Fruit fly (Drosophila melanogaster) whole organism, embryonic: ENCODE results near the gene neur.
A peak's percentile ranks its signal among the peaks of the same experiment; 100 is the strongest.

Experiments used
- Ada2b ChIP-seq: fragments of 200-800 bp; sonication (Bioruptor generic); IDR thresholded peaks from 2 replicates; pipeline ENCODE4 v1.3.6; 2022; ENCODE audit warnings: missing biosample characterization, missing genetic modification characterization
- CG10366 ChIP-seq: fragments of 200-800 bp; sonication (Bioruptor generic); IDR thresholded peaks from 2 replicates; pipeline ENCODE4 v1.3.6; 2022; ENCODE audit warnings: missing biosample characterization, missing genetic modification characterization
- CG10431 ChIP-seq: fragments of 200-800 bp; sonication (Bioruptor generic); optimal IDR thresholded peaks from 3 replicates; lab custom pipeline; 2018; ENCODE audit warnings: missing biosample characterization, mild to moderate bottlenecking, missing genetic modification characterization
- CG10462 ChIP-seq: fragments of 200-800 bp; sonication (Bioruptor generic); optimal IDR thresholded peaks from 2 replicates; lab custom pipeline; 2016; ENCODE audit warnings: missing biosample characterization, missing genetic modification characterization
- CG10979 ChIP-seq: fragments of 200-800 bp; sonication (Bioruptor generic); optimal IDR thresholded peaks from 2 replicates; lab custom pipeline; 2018; ENCODE audit warnings: missing biosample characterization, mild to moderate bottlenecking, missing genetic modification characterization, moderate library complexity
- CG11696 ChIP-seq: fragments of 200-800 bp; sonication (Bioruptor generic); IDR thresholded peaks from 2 replicates; pipeline ENCODE4 v1.3.6; 2022; ENCODE audit warnings: missing biosample characterization, missing genetic modification characterization
- CG11723 ChIP-seq: fragments of 200-800 bp; sonication (Bioruptor generic); optimal IDR thresholded peaks from 2 replicates; lab custom pipeline; 2017; ENCODE audit warnings: missing biosample characterization, mild to moderate bottlenecking, missing genetic modification characterization
- CG12942 ChIP-seq: fragments of 200-800 bp; sonication (Bioruptor generic); optimal IDR thresholded peaks from 3 replicates; lab custom pipeline; 2016; ENCODE audit warnings: missing biosample characterization, missing genetic modification characterization
- CG13775 ChIP-seq: fragments of 200-800 bp; sonication (Bioruptor generic); optimal IDR thresholded peaks from 3 replicates; lab custom pipeline; 2017; ENCODE audit warnings: missing biosample characterization, mild to moderate bottlenecking, missing genetic modification characterization
- CG15514 ChIP-seq: fragments of 200-800 bp; sonication (Bioruptor generic); optimal IDR thresholded peaks from 3 replicates; lab custom pipeline; 2017; ENCODE audit warnings: missing biosample characterization, missing genetic modification characterization, mild to moderate bottlenecking, moderate library complexity, missing genetic modification reagents
- CG17328 ChIP-seq: fragments of 200-800 bp; sonication (Bioruptor generic); IDR thresholded peaks from 2 replicates; pipeline ENCODE4 v1.3.6; 2022; ENCODE audit warnings: missing biosample characterization, missing genetic modification characterization
- CG17568 ChIP-seq: fragments of 200-800 bp; sonication (Bioruptor generic); optimal IDR thresholded peaks from 2 replicates; lab custom pipeline; 2018; ENCODE audit warnings: missing biosample characterization, mild to moderate bottlenecking, missing genetic modification characterization, moderate library complexity
- CG1792 ChIP-seq: fragments of 200-800 bp; sonication (Bioruptor generic); optimal IDR thresholded peaks from 2 replicates; lab custom pipeline; 2016; ENCODE audit warnings: missing biosample characterization, missing genetic modification characterization
- CG2875 ChIP-seq: fragments of 200-800 bp; sonication (Bioruptor generic); optimal IDR thresholded peaks from 2 replicates; lab custom pipeline; 2017; ENCODE audit warnings: missing biosample characterization, mild to moderate bottlenecking, missing genetic modification characterization, missing genetic modification reagents
- CG30403 ChIP-seq: fragments of 200-800 bp; sonication (Bioruptor generic); optimal IDR thresholded peaks from 3 replicates; lab custom pipeline; 2016; ENCODE audit warnings: missing biosample characterization, missing genetic modification characterization
- CG30431 ChIP-seq: fragments of 200-800 bp; sonication (Bioruptor generic); optimal IDR thresholded peaks from 2 replicates; lab custom pipeline; 2017; ENCODE audit warnings: missing biosample characterization, missing genetic modification characterization
- CG34422 ChIP-seq: fragments of 200-800 bp; sonication (Bioruptor generic); IDR thresholded peaks from 3 replicates; pipeline ENCODE4 v1.3.6; 2022; ENCODE audit warnings: missing biosample characterization, missing genetic modification characterization
- CG3726 ChIP-seq: fragments of 200-800 bp; sonication (Bioruptor generic); IDR thresholded peaks from 3 replicates; pipeline ENCODE4, ENCODE4 v1.3.6; 2022; ENCODE audit warnings: missing biosample characterization, missing genetic modification characterization
- CG3847 ChIP-seq: fragments of 200-800 bp; sonication (Bioruptor generic); IDR thresholded peaks from 2 replicates; pipeline ENCODE4 v1.3.6; 2022; ENCODE audit warnings: missing biosample characterization, missing genetic modification characterization
- CG4617 ChIP-seq: fragments of 200-800 bp; sonication (Bioruptor generic); optimal IDR thresholded peaks from 3 replicates; lab custom pipeline; 2016; ENCODE audit warnings: missing biosample characterization, missing genetic modification characterization, borderline replicate concordance
- CG5245 ChIP-seq: fragments of 200-800 bp; sonication (Bioruptor generic); optimal IDR thresholded peaks from 3 replicates; lab custom pipeline; 2016; ENCODE audit warnings: missing biosample characterization, missing genetic modification characterization
- CG6654 ChIP-seq: fragments of 200-800 bp; sonication (Bioruptor generic); optimal IDR thresholded peaks from 2 replicates; lab custom pipeline; 2017; ENCODE audit warnings: missing biosample characterization, mild to moderate bottlenecking, missing genetic modification characterization
- CG7987 ChIP-seq: fragments of 200-800 bp; sonication (Bioruptor generic); optimal IDR thresholded peaks from 2 replicates; lab custom pipeline; 2018; ENCODE audit warnings: missing biosample characterization, mild to moderate bottlenecking, missing genetic modification characterization, moderate library complexity
- CG8290 ChIP-seq, 3 experiments: fragments of 200-800 bp; sonication (Bioruptor generic); optimal IDR thresholded peaks; 2 replicates each; lab custom pipeline; 2016 to 2019; ENCODE audit warnings: missing biosample characterization in 3 of 3, missing genetic modification characterization in 3 of 3, mild to moderate bottlenecking in 2 of 3, moderate library complexity in 1 of 3
- CG8478 ChIP-seq: fragments of >200 bp; optimal IDR thresholded peaks from 2 replicates; lab custom pipeline; 2018
- Dll ChIP-seq: fragments of 200-800 bp; sonication (Bioruptor generic); IDR thresholded peaks from 4 replicates; pipeline ENCODE4 v1.3.6; 2022; ENCODE audit warnings: missing biosample characterization, missing genetic modification characterization; ENCODE audit not compliant: partially characterized antibody
- Dref ChIP-seq: fragments of 200-800 bp; sonication (Bioruptor generic); IDR thresholded peaks from 2 replicates; pipeline ENCODE4 v1.3.6; 2022; ENCODE audit warnings: missing biosample characterization, missing genetic modification characterization
- HHEX ChIP-seq: fragments of 200-800 bp; sonication (Bioruptor generic); optimal IDR thresholded peaks from 3 replicates; lab custom pipeline; 2017; ENCODE audit warnings: missing biosample characterization, mild to moderate bottlenecking, missing genetic modification characterization, missing genetic modification reagents
- HLH3B ChIP-seq: fragments of 200-800 bp; sonication (Bioruptor generic); IDR thresholded peaks from 2 replicates; pipeline ENCODE4 v1.3.6; 2022; ENCODE audit warnings: missing biosample characterization, missing genetic modification characterization
- Hey ChIP-seq: fragments of 200-800 bp; sonication (Bioruptor generic); optimal IDR thresholded peaks from 3 replicates; lab custom pipeline; 2018; ENCODE audit warnings: missing biosample characterization, mild to moderate bottlenecking, missing genetic modification characterization
- Med ChIP-seq: fragments of 200-800 bp; sonication (Bioruptor generic); peaks from one replicate; lab custom pipeline; 2016; ENCODE audit warnings: missing biosample characterization, missing genetic modification characterization, mild to moderate bottlenecking, inconsistent platforms, moderate library complexity
- Rfx ChIP-seq: fragments of 200-800 bp; sonication (Bioruptor generic); IDR thresholded peaks from 2 replicates; pipeline ENCODE4 v1.3.6; 2022; ENCODE audit warnings: missing biosample characterization, missing genetic modification characterization
- Sry-δ ChIP-seq: fragments of 200-800 bp; sonication (Bioruptor generic); optimal IDR thresholded peaks from 2 replicates; lab custom pipeline; 2016; ENCODE audit warnings: missing biosample characterization, missing genetic modification characterization
- YL-1 ChIP-seq: fragments of 200-800 bp; sonication (Bioruptor generic); optimal IDR thresholded peaks from 3 replicates; lab custom pipeline; 2017; ENCODE audit warnings: missing biosample characterization, mild to moderate bottlenecking, missing genetic modification characterization
- ap ChIP-seq: fragments of 200-800 bp; sonication (Bioruptor generic); IDR thresholded peaks from 2 replicates; pipeline ENCODE4 v1.3.6; 2022; ENCODE audit warnings: missing biosample characterization, missing genetic modification characterization
- ase ChIP-seq: fragments of 200-800 bp; sonication (Bioruptor generic); IDR thresholded peaks from 3 replicates; pipeline ENCODE4 v1.3.6; 2022; ENCODE audit warnings: missing biosample characterization, missing genetic modification characterization
- caup ChIP-seq: fragments of 200-800 bp; sonication (Bioruptor generic); optimal IDR thresholded peaks from 3 replicates; lab custom pipeline; 2017; ENCODE audit warnings: missing biosample characterization, mild to moderate bottlenecking, missing genetic modification characterization, moderate library complexity; ENCODE audit not compliant: severe bottlenecking
- crc ChIP-seq: fragments of 200-800 bp; sonication (Bioruptor generic); optimal IDR thresholded peaks from 2 replicates; lab custom pipeline; 2016; ENCODE audit warnings: missing biosample characterization, missing genetic modification characterization
- dati ChIP-seq: fragments of 200-800 bp; sonication (Bioruptor generic); IDR thresholded peaks from 2 replicates; pipeline ENCODE4 v1.3.6; 2022; ENCODE audit warnings: missing biosample characterization, missing genetic modification characterization
- nerfin-1 ChIP-seq: fragments of 200-800 bp; sonication (Bioruptor generic); optimal IDR thresholded peaks from 3 replicates; lab custom pipeline; 2019; ENCODE audit warnings: missing biosample characterization, mild to moderate bottlenecking, missing genetic modification characterization, moderate library complexity
- onecut ChIP-seq: fragments of 200-800 bp; sonication (Bioruptor generic); IDR thresholded peaks from 2 replicates; pipeline ENCODE4 v1.3.6; 2022; ENCODE audit warnings: missing biosample characterization, missing genetic modification characterization
- peb ChIP-seq: fragments of 200-800 bp; sonication (Bioruptor generic); IDR thresholded peaks from 2 replicates; pipeline ENCODE4 v1.3.6; 2022; ENCODE audit warnings: missing biosample characterization, missing genetic modification characterization
- repo ChIP-seq: fragments of 200-800 bp; sonication (Bioruptor generic); optimal IDR thresholded peaks from 2 replicates; lab custom pipeline; 2016; ENCODE audit warnings: missing biosample characterization, missing genetic modification characterization
- sens ChIP-seq: fragments of 200-800 bp; sonication (Bioruptor generic); peaks from one replicate; lab custom pipeline; 2016; ENCODE audit warnings: missing biosample characterization, missing genetic modification characterization
- so ChIP-seq: fragments of 200-800 bp; sonication (Bioruptor generic); IDR thresholded peaks from 3 replicates; pipeline ENCODE4 v1.3.6; 2022; ENCODE audit warnings: missing biosample characterization, missing genetic modification characterization
- sob ChIP-seq: fragments of 200-800 bp; sonication (Bioruptor generic); IDR thresholded peaks from 2 replicates; pipeline ENCODE4 v1.3.6; 2022; ENCODE audit warnings: missing biosample characterization, missing genetic modification characterization
- tgo ChIP-seq: fragments of 200-800 bp; sonication (Bioruptor generic); IDR thresholded peaks from 3 replicates; pipeline ENCODE4 v1.3.6; 2022; ENCODE audit warnings: missing biosample characterization, missing genetic modification characterization
- trem ChIP-seq: fragments of 200-800 bp; optimal IDR thresholded peaks from 3 replicates; lab custom pipeline; 2019; ENCODE audit warnings: missing biosample characterization, mild to moderate bottlenecking, missing genetic modification characterization, moderate library complexity
- vvl ChIP-seq: fragments of 200-800 bp; sonication (Bioruptor generic); IDR thresholded peaks from 2 replicates; pipeline ENCODE4 v1.3.6; 2022; ENCODE audit warnings: missing biosample characterization, missing genetic modification characterization
- zfh2 ChIP-seq: fragments of 200-800 bp; sonication (Bioruptor generic); optimal IDR thresholded peaks from 2 replicates; lab custom pipeline; 2016; ENCODE audit warnings: missing biosample characterization, missing genetic modification characterization

The neur gene

DNA sequence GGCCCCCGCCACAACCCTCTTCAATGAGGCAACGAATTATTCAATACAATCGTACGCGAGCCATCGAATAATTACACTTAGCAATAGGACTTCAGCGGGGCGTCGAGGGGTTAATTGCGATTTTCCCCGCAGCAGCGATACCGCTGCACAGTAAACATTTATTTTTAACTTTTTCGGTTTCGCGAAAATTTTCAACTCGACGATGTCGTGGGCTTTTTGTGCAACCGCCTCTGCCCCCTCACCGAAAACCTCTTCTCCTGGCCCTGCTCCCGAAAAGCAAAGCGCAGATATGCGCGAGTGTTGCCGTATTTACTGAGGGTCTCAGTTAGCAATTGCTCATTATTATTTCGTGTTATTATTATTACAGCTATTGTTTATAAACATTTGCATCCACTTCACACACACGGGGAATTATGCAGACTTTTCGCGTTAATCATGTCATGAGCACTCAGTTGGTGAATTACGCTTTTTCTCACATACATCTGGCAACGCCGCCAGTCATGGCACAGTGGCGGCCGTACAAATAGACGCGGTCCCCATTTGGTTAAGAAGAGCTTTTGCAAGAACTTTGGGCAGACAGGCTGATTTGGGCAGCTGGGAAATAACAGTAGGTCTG is 25.4 kb downstream of the neur start (continued):
- TF ChIP-seq CG10462 (no peak), YL-1 (GFP tag; lab: Kevin White, UChicago) (peak; percentile 89), Hey (tag; lab: Kevin White, UChicago) (no peak), caup (GFP tag; lab: Kevin White, UChicago) (peak; percentile 31), CG2875 (GFP tag; lab: Kevin White, UChicago) (peak; percentile 12), CG3726 (no peak), Dll (GFP tag; lab: Robert Waterston, UW) (peak; percentile 46; the same call in 1 of the 4 replicates), so (GFP tag; lab: Robert Waterston, UW) (peak; percentile 40; the same call in 1 of the 3 replicates), peb (0 out of 2 replicates have a peak, but pooled peaks have one; percentile 6), CG10366 (GFP tag; lab: Robert Waterston, UW) (no peak), tgo (GFP tag; lab: Robert Waterston, UW) (peak; percentile 45; the same call in 2 of the 3 replicates), ase (GFP tag; lab: Robert Waterston, UW) (no peak), CG4617 (peak; percentile 83), nerfin-1 (tag; lab: Kevin White, UChicago) (peak; percentile 25), Rfx (peak; percentile 56), CG13775 (peak; percentile 39), CG3847 (peak; percentile 62), Ada2b (0 out of 2 replicates have a peak, but pooled peaks have one; percentile 31), CG34422 (GFP tag; lab: Robert Waterston, UW) (peak; percentile 52; the same call in 1 of the 3 replicates), sob (peak; percentile 31; the same call in 1 of the 2 replicates), zfh2 (GFP tag; lab: Kevin White, UChicago) (peak; percentile 55), repo (no peak), Med (GFP tag; lab: Kevin White, UChicago) (peak; percentile 91), CG12942 (peak; percentile 40), CG5245 (GFP tag; lab: Kevin White, UChicago) (peak; percentile 32), CG15514 (GFP tag; lab: Kevin White, UChicago) (peak; percentile 63), CG8290 (GFP tag; optimal IDR thresholded peaks at IDR 0.05; lab: Kevin White, UChicago) (peak; percentile 44), CG8290 (tag; optimal IDR thresholded peaks at IDR 0.05; lab: Kevin White, UChicago) (peak in 1 of 2 experiments; percentile 11), HHEX (GFP tag; lab: Kevin White, UChicago) (peak; percentile 27), sens (peak; percentile 93), ap (GFP tag; lab: Robert Waterston, UW) (no peak), CG30431 (no peak), onecut (GFP tag; lab: Robert Waterston, UW) (peak; percentile 39; the same call in 1 of the 2 replicates), CG11696 (GFP tag; lab: Robert Waterston, UW) (peak; percentile 97), crc (GFP tag; lab: Kevin White, UChicago) (peak; percentile 34), CG17328 (GFP tag; lab: Robert Waterston, UW) (peak; percentile 46; the same call in 1 of the 2 replicates), CG10979 (tag; lab: Kevin White, UChicago) (peak; percentile 19), CG8478 (lab: Kevin White, UChicago) (no peak), CG17568 (no peak), Sry-δ (GFP tag; lab: Kevin White, UChicago) (peak; percentile 26), CG11723 (GFP tag; lab: Kevin White, UChicago) (no peak), HLH3B (GFP tag; lab: Robert Waterston, UW) (no peak), trem (tag; lab: Kevin White, UChicago) (peak; percentile 39), CG10431 (GFP tag; lab: Kevin White, UChicago) (no peak), CG30403 (GFP tag; lab: Kevin White, UChicago) (peak; percentile 50), vvl (GFP tag; lab: Robert Waterston, UW) (peak; percentile 48; the same call in 1 of the 2 replicates), Dref (GFP tag; lab: Robert Waterston, UW) (0 out of 2 replicates have a peak, but pooled peaks have one; percentile 23), CG1792 (GFP tag; lab: Kevin White, UChicago) (peak; percentile 18), dati (GFP tag; lab: Robert Waterston, UW) (no peak), CG7987 (GFP tag; lab: Kevin White, UChicago) (peak; percentile 65), CG6654 (GFP tag; lab: Kevin White, UChicago) (no peak)
